Worm (Caenorhabditis elegans) whole organism, L4 larva: ENCODE measurements around the gene mec-17.
A peak's percentile ranks its signal among the peaks of the same experiment; 100 is the strongest.

ENCODE experiments used
- D1046.2 ChIP-seq: fragments of 200-800 bp; sonication (Bioruptor generic); IDR thresholded peaks from 2 replicates; pipeline ENCODE4 v1.3.6; 2022; ENCODE audit warnings: missing genetic modification characterization, missing compliant biosample characterization
- F37D6.2 ChIP-seq: sonication (generic microtip); optimal IDR thresholded peaks from 2 replicates; lab custom pipeline; 2016; ENCODE audit warnings: mild to moderate bottlenecking, missing genetic modification characterization, missing compliant biosample characterization
- R02D3.7 ChIP-seq: fragments of 150-350 bp; sonication (generic microtip); optimal IDR thresholded peaks from 3 replicates; lab custom pipeline; 2014; ENCODE audit warnings: missing biosample characterization, missing genetic modification characterization
- T20F7.1 ChIP-seq: fragments of 200-800 bp; sonication (Bioruptor generic); optimal IDR thresholded peaks from 2 replicates; lab custom pipeline; 2018; ENCODE audit warnings: mild to moderate bottlenecking, missing genetic modification characterization, missing compliant biosample characterization
- Y48G9A.11 ChIP-seq: fragments of 200-800 bp; sonication (Bioruptor generic); IDR thresholded peaks from 2 replicates; pipeline ENCODE4 v1.3.6; 2022; ENCODE audit warnings: missing genetic modification reagents, missing genetic modification characterization, missing compliant biosample characterization
- ZK337.2 ChIP-seq: fragments of 200-800 bp; sonication (Bioruptor generic); IDR thresholded peaks from 2 replicates; pipeline ENCODE4 v1.3.6; 2022; ENCODE audit warnings: missing genetic modification reagents, missing genetic modification characterization, missing compliant biosample characterization
- aha-1 ChIP-seq: fragments of 150-350 bp; peaks from one replicate; lab custom pipeline; 2014; ENCODE audit warnings: missing biosample characterization, missing genetic modification characterization
- arid-1 ChIP-seq: fragments of 200-800 bp; sonication (Bioruptor generic); conservative IDR thresholded peaks from 2 replicates; pipeline ENCODE4 v1.3.6; 2022; ENCODE audit warnings: missing genetic modification reagents, missing genetic modification characterization, missing compliant biosample characterization
- ceh-20 ChIP-seq: fragments of 200-800 bp; sonication (Bioruptor generic); IDR thresholded peaks from 2 replicates; pipeline ENCODE4 v1.3.6; 2022; ENCODE audit warnings: missing genetic modification reagents, missing genetic modification characterization, missing compliant biosample characterization
- ceh-44 ChIP-seq: fragments of 200-800 bp; sonication (Bioruptor generic); IDR thresholded peaks from 2 replicates; pipeline ENCODE4 v1.3.6; 2022; ENCODE audit warnings: missing genetic modification reagents, missing genetic modification characterization, missing compliant biosample characterization
- ctbp-1 ChIP-seq: fragments of 200-800 bp; sonication (Bioruptor generic); IDR thresholded peaks from 2 replicates; pipeline ENCODE4 v1.3.6; 2022; ENCODE audit warnings: missing genetic modification reagents, missing genetic modification characterization, missing compliant biosample characterization
- daf-19 ChIP-seq: fragments of 200-800 bp; sonication (Bioruptor generic); conservative IDR thresholded peaks from 2 replicates; pipeline ENCODE4 v1.3.6; 2022; ENCODE audit warnings: missing genetic modification characterization, missing compliant biosample characterization
- dmd-6 ChIP-seq: fragments of 200-800 bp; sonication (Bioruptor generic); IDR thresholded peaks from 2 replicates; pipeline ENCODE4 v1.3.6; 2022; ENCODE audit warnings: missing genetic modification reagents, missing genetic modification characterization, missing compliant biosample characterization
- dmd-9 ChIP-seq: fragments of 200-800 bp; sonication (Bioruptor generic); IDR thresholded peaks from 2 replicates; pipeline ENCODE4 v1.3.6; 2022; ENCODE audit warnings: missing genetic modification reagents, missing genetic modification characterization, missing compliant biosample characterization
- dpl-1 ChIP-seq: fragments of 150-350 bp; optimal IDR thresholded peaks from 2 replicates; lab custom pipeline; 2014; ENCODE audit warnings: missing biosample characterization, missing genetic modification reagents, missing genetic modification characterization
- duxl-1 ChIP-seq: sonication (generic microtip); optimal IDR thresholded peaks from 2 replicates; lab custom pipeline; 2016; ENCODE audit warnings: mild to moderate bottlenecking, missing genetic modification characterization, moderate library complexity, missing compliant biosample characterization; ENCODE audit not compliant: poor library complexity
- dve-1 ChIP-seq: sonication (generic microtip); optimal IDR thresholded peaks from 2 replicates; lab custom pipeline; 2017; ENCODE audit warnings: antibody characterized with exemption, mild to moderate bottlenecking, missing genetic modification characterization, missing compliant biosample characterization; ENCODE audit not compliant: insufficient read depth
- egl-43 ChIP-seq: fragments of 200-800 bp; sonication (Bioruptor generic); IDR thresholded peaks from 2 replicates; pipeline ENCODE4 v1.3.6; 2022; ENCODE audit warnings: missing genetic modification reagents, missing genetic modification characterization, missing compliant biosample characterization
- fkh-10 ChIP-seq: fragments of 150-350 bp; optimal IDR thresholded peaks from 2 replicates; lab custom pipeline; 2014; ENCODE audit warnings: missing biosample characterization, missing genetic modification reagents, missing genetic modification characterization
- hif-1 ChIP-seq, 2 experiments: sonication (generic microtip); optimal IDR thresholded peaks; 2 replicates each; lab custom pipeline; 2016 to 2017; ENCODE audit warnings: missing compliant biosample characterization in 2 of 2, missing genetic modification characterization in 2 of 2, missing genetic modification reagents in 2 of 2, missing genotype in 2 of 2, mild to moderate bottlenecking in 1 of 2
- hlh-11 ChIP-seq: fragments of 200-800 bp; sonication (Bioruptor generic); optimal IDR thresholded peaks from 2 replicates; lab custom pipeline; 2018; ENCODE audit warnings: mild to moderate bottlenecking, missing genetic modification characterization, missing compliant biosample characterization
- hlh-30 ChIP-seq: sonication (generic microtip); optimal IDR thresholded peaks from 2 replicates; lab custom pipeline; 2017; ENCODE audit warnings: antibody characterized with exemption, mild to moderate bottlenecking, missing genetic modification characterization, missing compliant biosample characterization; ENCODE audit not compliant: insufficient read depth
- hmg-1.1 ChIP-seq: fragments of 200-800 bp; sonication (Bioruptor generic); IDR thresholded peaks from 2 replicates; pipeline ENCODE4 v1.3.6; 2022; ENCODE audit warnings: missing genetic modification reagents, missing genetic modification characterization, missing compliant biosample characterization
- lim-7 ChIP-seq: fragments of 200-800 bp; sonication (Bioruptor generic); IDR thresholded peaks from 2 replicates; pipeline ENCODE4 v1.3.6; 2022; ENCODE audit warnings: missing genetic modification characterization, missing compliant biosample characterization
- lin-13 ChIP-seq: fragments of 150-350 bp; optimal IDR thresholded peaks from 2 replicates; lab custom pipeline; 2014; ENCODE audit warnings: missing biosample characterization, missing genetic modification reagents, missing genetic modification characterization
- lin-29 ChIP-seq: fragments of 200-800 bp; sonication (Bioruptor generic); IDR thresholded peaks from 2 replicates; pipeline ENCODE4 v1.3.6; 2022; ENCODE audit warnings: missing genetic modification reagents, missing genetic modification characterization, missing compliant biosample characterization
- lin-38 ChIP-seq: fragments of 200-800 bp; sonication (Bioruptor generic); IDR thresholded peaks from 2 replicates; pipeline ENCODE4 v1.3.6; 2022; ENCODE audit warnings: missing genetic modification reagents, missing genetic modification characterization, missing compliant biosample characterization
- lsy-2 ChIP-seq, 2 experiments: fragments of 150-350 bp in 1 of 2; sonication (generic microtip) in 1 of 2; optimal IDR thresholded peaks; 2 replicates each; lab custom pipeline; 2014 to 2017; ENCODE audit warnings: missing biosample characterization in 2 of 2, missing genetic modification characterization in 2 of 2
- madf-5 ChIP-seq, 2 experiments: fragments of 200-800 bp; sonication (Bioruptor generic); IDR thresholded peaks; 2 replicates each; pipeline ENCODE4 v1.3.6; 2022; ENCODE audit warnings: missing compliant biosample characterization in 2 of 2, missing genetic modification characterization in 2 of 2
- madf-9 ChIP-seq: fragments of 200-800 bp; sonication (Bioruptor generic); conservative IDR thresholded peaks from 2 replicates; pipeline ENCODE4 v1.3.6; 2022; ENCODE audit warnings: missing genetic modification reagents, missing genetic modification characterization, missing compliant biosample characterization
- mdt-29 ChIP-seq: fragments of 200-800 bp; sonication (Bioruptor generic); IDR thresholded peaks from 2 replicates; pipeline ENCODE4 v1.3.6; 2022; ENCODE audit warnings: missing genetic modification reagents, missing genetic modification characterization, missing compliant biosample characterization
- mep-1 ChIP-seq: fragments of 150-350 bp; sonication (generic microtip); optimal IDR thresholded peaks from 3 replicates; lab custom pipeline; 2014; ENCODE audit warnings: missing biosample characterization, missing genetic modification characterization
- mes-2 ChIP-seq: sonication (generic microtip); optimal IDR thresholded peaks from 2 replicates; lab custom pipeline; 2016; ENCODE audit warnings: missing genotype, mild to moderate bottlenecking, missing genetic modification characterization, missing compliant biosample characterization; ENCODE audit not compliant: poor library complexity, severe bottlenecking
- mxl-3 ChIP-seq: fragments of 200-800 bp; sonication (Bioruptor generic); optimal IDR thresholded peaks from 2 replicates; lab custom pipeline; 2018; ENCODE audit warnings: mild to moderate bottlenecking, missing genetic modification characterization, missing compliant biosample characterization
- nhr-11 ChIP-seq: fragments of 150-350 bp; optimal IDR thresholded peaks from 2 replicates; lab custom pipeline; 2014; ENCODE audit warnings: missing biosample characterization, missing genetic modification characterization
- nhr-42 ChIP-seq: fragments of 200-800 bp; sonication (Bioruptor generic); IDR thresholded peaks from 2 replicates; pipeline ENCODE4 v1.3.6; 2022; ENCODE audit warnings: missing genetic modification characterization, missing compliant biosample characterization
- nhr-6 ChIP-seq: fragments of 150-350 bp; optimal IDR thresholded peaks from 2 replicates; lab custom pipeline; 2014; ENCODE audit warnings: missing biosample characterization, missing genetic modification characterization
- rbr-2 ChIP-seq: sonication (generic microtip); optimal IDR thresholded peaks from 2 replicates; lab custom pipeline; 2016; ENCODE audit warnings: missing genotype, missing genetic modification characterization, missing compliant biosample characterization
- sdz-12 ChIP-seq: fragments of 200-800 bp; sonication (Bioruptor generic); optimal IDR thresholded peaks from 2 replicates; lab custom pipeline; 2018; ENCODE audit warnings: mild to moderate bottlenecking, missing genetic modification characterization, missing compliant biosample characterization
- set-16 ChIP-seq: fragments of 200-800 bp; sonication (Bioruptor generic); IDR thresholded peaks from 2 replicates; pipeline ENCODE4 v1.3.6; 2022; ENCODE audit warnings: missing genetic modification reagents, missing genetic modification characterization, missing compliant biosample characterization
- snpc-1.2 ChIP-seq: fragments of 200-800 bp; sonication (Bioruptor generic); IDR thresholded peaks from 2 replicates; pipeline ENCODE4 v1.3.6; 2022; ENCODE audit warnings: missing genetic modification reagents, missing genetic modification characterization, missing compliant biosample characterization
- tra-1 ChIP-seq: fragments of 200-800 bp; sonication (Bioruptor generic); IDR thresholded peaks from 2 replicates; pipeline ENCODE4 v1.3.6; 2022; ENCODE audit warnings: missing genetic modification reagents, missing genetic modification characterization, missing compliant biosample characterization
- unc-130 ChIP-seq: sonication (generic microtip); optimal IDR thresholded peaks from 2 replicates; lab custom pipeline; 2016; ENCODE audit warnings: missing genetic modification reagents, missing genetic modification characterization, missing compliant biosample characterization
- vab-7 ChIP-seq: fragments of 200-800 bp; sonication (Bioruptor generic); IDR thresholded peaks from 2 replicates; pipeline ENCODE4 v1.3.6; 2022; ENCODE audit warnings: missing genetic modification reagents, missing genetic modification characterization, missing compliant biosample characterization
- zfp-3 ChIP-seq: fragments of 200-800 bp; sonication (Bioruptor generic); conservative IDR thresholded peaks from 2 replicates; pipeline ENCODE4 v1.3.6; 2022; ENCODE audit warnings: missing genetic modification reagents, missing genetic modification characterization, missing compliant biosample characterization

The mec-17 gene

DNA sequence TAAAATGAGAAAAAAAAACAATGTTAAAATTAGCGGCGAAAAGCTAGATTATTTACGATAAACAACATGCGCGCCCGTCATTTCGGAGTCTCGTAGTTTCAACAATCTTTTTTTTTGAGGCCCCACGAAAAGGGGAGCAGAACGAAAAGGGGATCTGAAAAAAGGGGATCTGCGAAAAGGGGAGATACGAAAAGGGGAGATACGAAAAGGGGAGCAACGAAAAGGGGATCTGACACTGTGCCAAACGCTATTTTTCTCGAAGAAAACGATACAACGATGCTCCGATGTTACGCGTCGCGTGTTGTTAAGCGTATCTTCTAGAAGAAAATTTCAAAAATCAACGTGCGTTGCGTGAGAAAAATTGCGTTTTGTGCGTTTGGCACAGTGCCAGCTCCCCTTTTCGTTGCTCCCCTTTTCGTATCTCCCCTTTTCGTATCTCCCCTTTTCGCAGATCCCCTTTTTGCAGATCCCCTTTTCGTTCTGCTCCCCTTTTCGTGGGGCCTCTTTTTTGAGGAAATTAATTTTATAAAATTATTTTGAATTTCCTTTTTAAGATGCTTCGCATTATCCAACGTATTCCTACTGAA is 28.8 kb upstream of the mec-17 start, which contains the start of gene C26B2.7:
Gene C26B2.7 (plus strand): TSS at position 549 of the 587 bp plus-strand sequence.
- TF ChIP-seq hmg-1.1 (GFP tag; lab: Robert Waterston, UW) (peak; percentile 60), nhr-11 (tag; lab: Kevin White, UChicago) (peak; percentile 41), rbr-2 (tag; lab: Kevin White, UChicago) (peak; percentile 67), hlh-30 (peak; percentile 34), Y48G9A.11 (GFP tag; lab: Robert Waterston, UW) (peak; percentile 99), R02D3.7 (peak; percentile 49), snpc-1.2 (GFP tag; lab: Robert Waterston, UW) (peak; percentile 76), zfp-3 (GFP tag; lab: Robert Waterston, UW) (peak; percentile 71; the same call in 1 of the 2 replicates), F37D6.2 (tag; lab: Kevin White, UChicago) (peak; percentile 16), lin-29 (GFP tag; lab: Robert Waterston, UW) (0 out of 2 replicates have a peak, but pooled peaks have one; percentile 31), set-16 (GFP tag; lab: Robert Waterston, UW) (peak; percentile 30; the same call in 1 of the 2 replicates), mep-1 (tag; lab: Kevin White, UChicago) (peak; percentile 78), dmd-6 (peak; percentile 71), D1046.2 (GFP tag; lab: Robert Waterston, UW) (peak; percentile 76), hlh-11 (tag; lab: Kevin White, UChicago) (peak; percentile 29), nhr-6 (tag; lab: Kevin White, UChicago) (peak; percentile 34), arid-1 (GFP tag; lab: Robert Waterston, UW) (peak; percentile 66), dmd-9 (GFP tag; lab: Robert Waterston, UW) (peak; percentile 88), mes-2 (tag; lab: Kevin White, UChicago) (peak; percentile 96), lsy-2 (tag; optimal IDR thresholded peaks at IDR 0.05; lab: Kevin White, UChicago) (peak; percentile 59 to 63), aha-1 (tag; lab: Kevin White, UChicago) (peak; percentile 68), unc-130 (GFP tag; lab: Kevin White, UChicago) (peak; percentile 82), dpl-1 (GFP tag; lab: Kevin White, UChicago) (peak; percentile 74), lim-7 (GFP tag; lab: Robert Waterston, UW) (peak; percentile 69; the same call in 1 of the 2 replicates), T20F7.1 (GFP tag; lab: Kevin White, UChicago) (peak; percentile 94), vab-7 (GFP tag; lab: Robert Waterston, UW) (peak; percentile 85), egl-43 (GFP tag; lab: Robert Waterston, UW) (peak; percentile 67; the same call in 1 of the 2 replicates), daf-19 (GFP tag; lab: Robert Waterston, UW) (0 out of 2 replicates have a peak, but pooled peaks have one; percentile 16), hif-1 (tag; optimal IDR thresholded peaks at IDR 0.05; lab: Kevin White, UChicago) (peak in 1 of 2 experiments; percentile 73), ZK337.2 (GFP tag; lab: Robert Waterston, UW) (peak; percentile 88), ceh-20 (GFP tag; lab: Robert Waterston, UW) (peak; percentile 72; the same call in 1 of the 2 replicates), ctbp-1 (GFP tag; lab: Robert Waterston, UW) (peak; percentile 61), tra-1 (GFP tag; lab: Robert Waterston, UW) (0 out of 2 replicates have a peak, but pooled peaks have one; percentile 53), lin-38 (GFP tag; lab: Robert Waterston, UW) (peak; percentile 80), ceh-44 (GFP tag; lab: Robert Waterston, UW) (peak; percentile 96), nhr-42 (GFP tag; lab: Robert Waterston, UW) (peak; percentile 62; the same call in 1 of the 2 replicates), duxl-1 (tag; lab: Kevin White, UChicago) (peak; percentile 20), mxl-3 (GFP tag; lab: Kevin White, UChicago) (peak; percentile 59), dve-1 (tag; lab: Kevin White, UChicago) (peak; percentile 30), madf-5 (GFP tag; IDR thresholded peaks at IDR 0.05; lab: Robert Waterston, UW) (peak in 1 of 2 experiments; percentile 89; a peak in 2 of 4 replicates), fkh-10 (peak; percentile 11), lin-13 (peak; percentile 39), sdz-12 (GFP tag; lab: Kevin White, UChicago) (peak; percentile 11), mdt-29 (GFP tag; lab: Robert Waterston, UW) (peak; percentile 6; the same call in 1 of the 2 replicates), madf-9 (peak; percentile 70; the same call in 1 of the 2 replicates)
